Worm (Caenorhabditis elegans) whole organism, L1 larva: ENCODE measurements around the gene mars-1.

Experiments
- C34B4.2 ChIP-seq: sonication (generic microtip); optimal IDR thresholded peaks from 2 replicates; lab custom pipeline; 2017; ENCODE audit warnings: mild to moderate bottlenecking, missing genetic modification characterization, missing compliant biosample characterization
- aha-1 ChIP-seq: fragments of 150-350 bp; optimal IDR thresholded peaks from 2 replicates; lab custom pipeline; 2014; ENCODE audit warnings: missing biosample characterization, missing genetic modification characterization
- ces-1 ChIP-seq: fragments of 150-350 bp; optimal IDR thresholded peaks from 2 replicates; lab custom pipeline; 2014; ENCODE audit warnings: missing biosample characterization, missing genetic modification reagents, missing genetic modification characterization
- efl-1 ChIP-seq, 4 experiments: fragments of 150-350 bp; optimal IDR thresholded peaks in 3 of 4; peaks in 1 of 4; 1 replicate in 1 of 4; 2 replicates in 3 of 4; lab custom pipeline; 2014; ENCODE audit warnings: missing biosample characterization in 2 of 4, missing genetic modification characterization in 2 of 4, missing genetic modification reagents in 2 of 4
- elt-2 ChIP-seq: sonication (generic microtip); optimal IDR thresholded peaks from 2 replicates; lab custom pipeline; 2016; ENCODE audit warnings: missing genetic modification characterization, mild to moderate bottlenecking, inconsistent platforms, missing compliant biosample characterization, missing genetic modification reagents
- fkh-10 ChIP-seq: sonication (generic microtip); optimal IDR thresholded peaks from 2 replicates; lab custom pipeline; 2017; ENCODE audit warnings: missing biosample characterization, missing genetic modification reagents, missing genetic modification characterization
- lin-13 ChIP-seq: fragments of 150-350 bp; optimal IDR thresholded peaks from 2 replicates; lab custom pipeline; 2014; ENCODE audit warnings: missing biosample characterization, missing genetic modification reagents, missing genetic modification characterization
- nhr-28 ChIP-seq: fragments of 150-350 bp; optimal IDR thresholded peaks from 2 replicates; lab custom pipeline; 2014; ENCODE audit warnings: missing biosample characterization, missing genetic modification characterization
- nhr-76 ChIP-seq: sonication (generic microtip); optimal IDR thresholded peaks from 2 replicates; lab custom pipeline; 2017; ENCODE audit warnings: missing biosample characterization, missing genetic modification characterization
- skn-1 ChIP-seq: fragments of 150-350 bp; optimal IDR thresholded peaks from 2 replicates; lab custom pipeline; 2014; ENCODE audit warnings: missing biosample characterization, missing genetic modification characterization

DNA sequence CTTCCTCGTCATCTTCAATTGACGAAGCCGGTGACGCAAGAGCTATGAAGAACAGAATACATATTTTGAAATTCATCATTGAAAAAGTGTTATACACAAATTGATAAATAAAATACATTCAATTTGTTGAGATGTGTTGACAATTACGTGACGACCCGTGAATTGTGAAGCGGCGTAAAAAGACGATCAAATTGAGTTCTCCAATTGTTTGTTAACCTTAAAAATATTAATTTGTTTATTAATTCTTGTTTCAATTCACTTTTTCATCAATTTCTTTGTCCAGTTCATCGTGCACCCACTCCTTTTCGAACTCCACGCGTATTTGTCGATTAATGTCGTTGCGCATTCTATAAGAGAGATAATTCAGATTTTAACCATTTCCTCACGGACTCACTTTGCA lies 43.1 kb downstream of the mars-1 start, which contains the start of gene spe-36:
- no peak for TF ChIP-seq aha-1 (tag; lab: Kevin White, UChicago)
- TF ChIP-seq ces-1 = no peak
- TF ChIP-seq efl-1 (optimal IDR thresholded peaks at IDR 0.05; lab: Kevin White, UChicago) = no peak
- no peak for TF ChIP-seq efl-1 (GFP tag; optimal IDR thresholded peaks at IDR 0.05 in 1 of 2; lab: Kevin White, UChicago)
- no peak for TF ChIP-seq skn-1
- TF ChIP-seq nhr-76 = no peak
- TF ChIP-seq lin-13 = no peak
- TF ChIP-seq nhr-28 = no peak
- TF ChIP-seq C34B4.2 = no peak
- no peak for TF ChIP-seq elt-2 (tag; lab: Kevin White, UChicago)
- TF ChIP-seq fkh-10 (GFP tag; lab: Kevin White, UChicago) = no peak
